Fruit fly (Drosophila melanogaster) whole organism, embryonic: ENCODE data around the gene CG43759.

Experiments
- CG11504 ChIP-seq: fragments of 200-800 bp; sonication (Bioruptor generic); optimal IDR thresholded peaks from 3 replicates; lab custom pipeline; 2019; ENCODE audit warnings: missing biosample characterization, mild to moderate bottlenecking, missing genetic modification characterization, moderate library complexity
- CG15011 ChIP-seq: fragments of 200-800 bp; sonication (Bioruptor generic); optimal IDR thresholded peaks from 3 replicates; lab custom pipeline; 2018; ENCODE audit warnings: missing biosample characterization, mild to moderate bottlenecking, missing genetic modification characterization
- CG15073 ChIP-seq: fragments of 200-800 bp; sonication (Bioruptor generic); optimal IDR thresholded peaks from 2 replicates; lab custom pipeline; 2016; ENCODE audit warnings: missing biosample characterization, missing genetic modification characterization
- CG18764 ChIP-seq: fragments of 200-800 bp; sonication (Bioruptor generic); optimal IDR thresholded peaks from 3 replicates; lab custom pipeline; 2016; ENCODE audit warnings: missing biosample characterization, missing genetic modification characterization
- CG6791 ChIP-seq: fragments of 200-800 bp; sonication (Bioruptor generic); IDR thresholded peaks from 3 replicates; pipeline ENCODE4 v1.3.6; 2022; ENCODE audit warnings: missing biosample characterization, missing genetic modification characterization; ENCODE audit not compliant: partially characterized antibody
- CG7963 ChIP-seq: fragments of 200-800 bp; sonication (Bioruptor generic); IDR thresholded peaks from 3 replicates; pipeline ENCODE4 v1.3.6; 2022; ENCODE audit warnings: missing biosample characterization, missing genetic modification characterization; ENCODE audit not compliant: partially characterized antibody
- CG8924 ChIP-seq: fragments of 200-800 bp; optimal IDR thresholded peaks from 3 replicates; lab custom pipeline; 2019; ENCODE audit warnings: missing biosample characterization, mild to moderate bottlenecking, missing genetic modification characterization, moderate library complexity
- TFAM ChIP-seq: fragments of 200-800 bp; sonication (Bioruptor generic); optimal IDR thresholded peaks from 2 replicates; lab custom pipeline; 2017; ENCODE audit warnings: missing biosample characterization, missing genetic modification characterization, inconsistent platforms
- al ChIP-seq: fragments of 200-800 bp; sonication (Bioruptor generic); IDR thresholded peaks from 2 replicates; pipeline ENCODE4 v1.3.6; 2022; ENCODE audit warnings: missing biosample characterization, missing genetic modification characterization
- cwo ChIP-seq: fragments of 200-800 bp; sonication (Bioruptor generic); optimal IDR thresholded peaks from 3 replicates; lab custom pipeline; 2017; ENCODE audit warnings: missing biosample characterization, missing genetic modification characterization, mild to moderate bottlenecking, moderate library complexity, missing genetic modification reagents
- mirr ChIP-seq: fragments of 200-800 bp; sonication (Bioruptor generic); optimal IDR thresholded peaks from 3 replicates; lab custom pipeline; 2018; ENCODE audit warnings: missing biosample characterization, mild to moderate bottlenecking, missing genetic modification characterization
- p53 ChIP-seq: fragments of 200-800 bp; sonication (Bioruptor generic); optimal IDR thresholded peaks from 2 replicates; lab custom pipeline; 2016; ENCODE audit warnings: missing biosample characterization, missing genetic modification characterization
- sr ChIP-seq: fragments of 200-800 bp; sonication (Bioruptor generic); IDR thresholded peaks from 3 replicates; pipeline ENCODE4 v1.3.6; 2022; ENCODE audit warnings: missing biosample characterization, missing genetic modification characterization
- sug ChIP-seq: fragments of 200-800 bp; optimal IDR thresholded peaks from 2 replicates; lab custom pipeline; 2019; ENCODE audit warnings: missing biosample characterization, mild to moderate bottlenecking, missing genetic modification characterization, moderate library complexity

- TF ChIP-seq TFAM (GFP tag; lab: Kevin White, UChicago) = no peak
- TF ChIP-seq cwo (GFP tag; lab: Kevin White, UChicago) = no peak
- no peak for TF ChIP-seq mirr (GFP tag; lab: Kevin White, UChicago)
- no peak for TF ChIP-seq CG8924
- TF ChIP-seq CG6791 (GFP tag; lab: Robert Waterston, UW) = no peak
- no peak for TF ChIP-seq sug (tag; lab: Kevin White, UChicago)
- no peak for TF ChIP-seq al (GFP tag; lab: Robert Waterston, UW)
- no peak for TF ChIP-seq p53 (GFP tag; lab: Kevin White, UChicago)
- TF ChIP-seq CG18764 = no peak
- TF ChIP-seq CG11504 = no peak
- no peak for TF ChIP-seq CG15073
- TF ChIP-seq sr (GFP tag; lab: Robert Waterston, UW) = no peak
- TF ChIP-seq CG15011 (GFP tag; lab: Kevin White, UChicago) = no peak
- TF ChIP-seq CG7963 (GFP tag; lab: Robert Waterston, UW) = no peak
Observed at dm6 chrX:19077420-19077819, 147.3 kb downstream of the CG43759 start, which contains the start of gene CG7406.
